Fruit fly (Drosophila melanogaster): ENCODE measurements around the gene Strump.
A peak's percentile ranks its signal among the peaks of the same experiment; 100 is the strongest.

The Strump gene

DNA sequence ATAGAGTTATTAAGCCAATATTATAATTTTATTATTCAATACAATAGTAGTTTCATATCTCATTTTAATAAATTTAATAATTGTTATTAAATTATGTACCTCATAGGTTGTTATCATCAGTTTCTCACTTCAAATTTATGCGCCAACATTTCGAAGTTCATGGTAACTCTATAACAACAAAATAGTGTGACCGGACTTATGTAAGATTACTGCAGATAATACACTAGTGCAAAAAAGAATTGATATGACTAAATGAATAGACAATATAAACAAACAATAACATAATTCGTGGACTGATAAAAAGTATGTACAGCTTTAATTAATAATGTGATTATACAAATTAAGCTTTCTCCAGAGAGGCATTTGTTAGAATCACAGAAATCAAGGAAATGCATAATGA lies at the start of gene Strump:
TSS of gene Strump (plus strand) at position 212 of the 400 bp plus-strand sequence.
- no peak for TF ChIP-seq CG8281 (tag; optimal IDR thresholded peaks at IDR 0.05)
- TF ChIP-seq Oaz (GFP tag; IDR thresholded peaks at IDR 0.05) = no peak
- TF ChIP-seq tin (GFP tag; optimal IDR thresholded peaks at IDR 0.05) = no peak
- TF ChIP-seq CG5953 (GFP tag; IDR thresholded peaks at IDR 0.05) = no peak
- TF ChIP-seq nau (GFP tag; optimal IDR thresholded peaks at IDR 0.05) = no peak
- peak; percentile 88 for TF ChIP-seq stwl (tag; optimal IDR thresholded peaks at IDR 0.05)
- no peak for TF ChIP-seq CG9437 (GFP tag; optimal IDR thresholded peaks at IDR 0.05)
- TF ChIP-seq gcm (GFP tag; optimal IDR thresholded peaks at IDR 0.05) = no peak
- TF ChIP-seq pho (GFP tag; optimal IDR thresholded peaks at IDR 0.05) = no peak
- no peak for TF ChIP-seq scrt (GFP tag; optimal IDR thresholded peaks at IDR 0.05)
- TF ChIP-seq CG31224 (GFP tag; IDR thresholded peaks at IDR 0.05) = no peak
- TF ChIP-seq B-H1 (GFP tag; IDR thresholded peaks at IDR 0.05) = no peak
- no peak for TF ChIP-seq CG17802 (tag; optimal IDR thresholded peaks at IDR 0.05)
- TF ChIP-seq fru (optimal IDR thresholded peaks at IDR 0.05) = no peak
- TF ChIP-seq gcm2 (GFP tag; optimal IDR thresholded peaks at IDR 0.05) = no peak
- TF ChIP-seq GATAe (GFP tag; conservative IDR thresholded peaks at IDR 0.05) = no peak
- no peak for TF ChIP-seq ATbp (GFP tag; optimal IDR thresholded peaks at IDR 0.05)
- no peak for TF ChIP-seq chm (GFP tag; IDR thresholded peaks at IDR 0.05)
- no peak for TF ChIP-seq CG10979 (tag; optimal IDR thresholded peaks at IDR 0.05)
- TF ChIP-seq CG11696 (GFP tag; IDR thresholded peaks at IDR 0.05) = no peak
- TF ChIP-seq CG9932 (GFP tag; IDR thresholded peaks at IDR 0.05) = no peak
- TF ChIP-seq CG11723 (GFP tag; optimal IDR thresholded peaks at IDR 0.05) = no peak
- TF ChIP-seq CG11695 (GFP tag; IDR thresholded peaks at IDR 0.05) = no peak
- TF ChIP-seq CG11247 (GFP tag; IDR thresholded peaks at IDR 0.05) = no peak
- TF ChIP-seq zen (tag; optimal IDR thresholded peaks at IDR 0.05) = no peak
- TF ChIP-seq CG8089 (GFP tag; optimal IDR thresholded peaks at IDR 0.05) = no peak
- no peak for TF ChIP-seq fd96Cb (tag; optimal IDR thresholded peaks at IDR 0.05)
- no peak for TF ChIP-seq CG14965 (GFP tag; optimal IDR thresholded peaks at IDR 0.05; ENCODE audit: borderline replicate concordance)
- TF ChIP-seq lbe (GFP tag; optimal IDR thresholded peaks at IDR 0.05) = peak; percentile 42
- peak; percentile 41 for TF ChIP-seq CG14710 (tag; optimal IDR thresholded peaks at IDR 0.05)
- no peak for TF ChIP-seq corto (GFP tag; optimal IDR thresholded peaks at IDR 0.05)
- no peak for TF ChIP-seq Jarid2 (GFP tag; optimal IDR thresholded peaks at IDR 0.05)
- no peak for TF ChIP-seq otp (GFP tag; IDR thresholded peaks at IDR 0.05)
- no peak for TF ChIP-seq ranshi (GFP tag; IDR thresholded peaks at IDR 0.05)
- peak; percentile 30 for TF ChIP-seq BEAF-32 (GFP tag; optimal IDR thresholded peaks at IDR 0.05)
- no peak for TF ChIP-seq gt (GFP tag; IDR thresholded peaks at IDR 0.05)
- TF ChIP-seq CG10147 (GFP tag; optimal IDR thresholded peaks at IDR 0.05) = no peak
- TF ChIP-seq Lpt (GFP tag; optimal IDR thresholded peaks at IDR 0.05) = no peak
- TF ChIP-seq CG18599 (GFP tag; optimal IDR thresholded peaks at IDR 0.05) = no peak
- no peak for TF ChIP-seq CG1832 (GFP tag; optimal IDR thresholded peaks at IDR 0.05)
- TF ChIP-seq CG12391 (tag; optimal IDR thresholded peaks at IDR 0.05) = peak; percentile 12
- TF ChIP-seq pros (GFP tag; optimal IDR thresholded peaks at IDR 0.05) = no peak
- no peak for TF ChIP-seq ap (GFP tag; IDR thresholded peaks at IDR 0.05)
- TF ChIP-seq CG32772 (GFP tag; IDR thresholded peaks at IDR 0.05) = no peak
- peak; percentile 95 for TF ChIP-seq E2f2 (GFP tag; IDR thresholded peaks at IDR 0.05)
- TF ChIP-seq Chrac-16 (GFP tag; optimal IDR thresholded peaks at IDR 0.05) = no peak
- TF ChIP-seq caup (GFP tag; optimal IDR thresholded peaks at IDR 0.05; ENCODE audit: severe bottlenecking) = no peak
- no peak for TF ChIP-seq CG10431 (GFP tag; optimal IDR thresholded peaks at IDR 0.05)
- no peak for TF ChIP-seq CG10959 (GFP tag; IDR thresholded peaks at IDR 0.05)
- no peak for TF ChIP-seq eve (GFP tag; optimal IDR thresholded peaks at IDR 0.05)
- TF ChIP-seq CG7786 (GFP tag; optimal IDR thresholded peaks at IDR 0.05) = no peak
- no peak for TF ChIP-seq CG34422 (GFP tag; IDR thresholded peaks at IDR 0.05)
